Fruit fly (Drosophila melanogaster) whole organism, embryonic: ENCODE data around the gene CG33791.

Source experiments
- ATbp ChIP-seq: fragments of 200-800 bp; sonication (Bioruptor generic); optimal IDR thresholded peaks from 2 replicates; lab custom pipeline; 2017; ENCODE audit warnings: missing biosample characterization, mild to moderate bottlenecking, missing genetic modification characterization, missing genetic modification reagents
- Ada2b ChIP-seq: fragments of 200-800 bp; sonication (Bioruptor generic); IDR thresholded peaks from 2 replicates; pipeline ENCODE4 v1.3.6; 2022; ENCODE audit warnings: missing biosample characterization, missing genetic modification characterization
- Bgb ChIP-seq: fragments of 200-800 bp; sonication (Bioruptor generic); IDR thresholded peaks from 2 replicates; pipeline ENCODE4 v1.3.6; 2022; ENCODE audit warnings: missing biosample characterization, missing genetic modification characterization; ENCODE audit not compliant: partially characterized antibody
- CG10366 ChIP-seq: fragments of 200-800 bp; sonication (Bioruptor generic); IDR thresholded peaks from 2 replicates; pipeline ENCODE4 v1.3.6; 2022; ENCODE audit warnings: missing biosample characterization, missing genetic modification characterization
- CG10431 ChIP-seq: fragments of 200-800 bp; sonication (Bioruptor generic); optimal IDR thresholded peaks from 3 replicates; lab custom pipeline; 2018; ENCODE audit warnings: missing biosample characterization, mild to moderate bottlenecking, missing genetic modification characterization
- CG11560 ChIP-seq: fragments of 200-800 bp; sonication (Bioruptor generic); IDR thresholded peaks from 3 replicates; pipeline ENCODE4 v1.3.6; 2022; ENCODE audit warnings: missing biosample characterization, missing genetic modification characterization
- CG12659 ChIP-seq: fragments of 200-800 bp; sonication (Bioruptor generic); optimal IDR thresholded peaks from 3 replicates; lab custom pipeline; 2017; ENCODE audit warnings: mild to moderate bottlenecking, missing biosample characterization, missing genetic modification reagents, missing genetic modification characterization
- CG13894 ChIP-seq: fragments of 200-800 bp; sonication (Bioruptor generic); optimal IDR thresholded peaks from 3 replicates; lab custom pipeline; 2018; ENCODE audit warnings: missing biosample characterization, mild to moderate bottlenecking, missing genetic modification characterization, moderate library complexity
- CG14965 ChIP-seq: fragments of 200-800 bp; sonication (Bioruptor generic); optimal IDR thresholded peaks from 2 replicates; lab custom pipeline; 2016; ENCODE audit warnings: missing biosample characterization, missing genetic modification characterization, borderline replicate concordance
- CG15011 ChIP-seq: fragments of 200-800 bp; sonication (Bioruptor generic); optimal IDR thresholded peaks from 3 replicates; lab custom pipeline; 2018; ENCODE audit warnings: missing biosample characterization, mild to moderate bottlenecking, missing genetic modification characterization
- CG15514 ChIP-seq: fragments of 200-800 bp; sonication (Bioruptor generic); optimal IDR thresholded peaks from 3 replicates; lab custom pipeline; 2017; ENCODE audit warnings: missing biosample characterization, missing genetic modification characterization, mild to moderate bottlenecking, moderate library complexity, missing genetic modification reagents
- CG17612 ChIP-seq: fragments of 200-800 bp; sonication (Bioruptor generic); IDR thresholded peaks from 2 replicates; pipeline ENCODE4 v1.3.6; 2022; ENCODE audit warnings: missing biosample characterization, missing genetic modification characterization
- CG17829 ChIP-seq: fragments of 200-800 bp; optimal IDR thresholded peaks from 2 replicates; lab custom pipeline; 2019; ENCODE audit warnings: missing biosample characterization, mild to moderate bottlenecking, missing genetic modification characterization, moderate library complexity
- CG17912 ChIP-seq: fragments of 200-800 bp; sonication (Bioruptor generic); optimal IDR thresholded peaks from 2 replicates; lab custom pipeline; 2018; ENCODE audit warnings: missing biosample characterization, mild to moderate bottlenecking, missing genetic modification characterization
- CG18619 ChIP-seq: fragments of 200-800 bp; sonication (Bioruptor generic); optimal IDR thresholded peaks from 3 replicates; lab custom pipeline; 2017; ENCODE audit warnings: missing biosample characterization, mild to moderate bottlenecking, missing genetic modification characterization
- CG2120 ChIP-seq: fragments of 200-800 bp; sonication (Bioruptor generic); optimal IDR thresholded peaks from 3 replicates; lab custom pipeline; 2016; ENCODE audit warnings: missing biosample characterization, missing genetic modification characterization
- CG32767 ChIP-seq: fragments of 200-800 bp; sonication (Bioruptor generic); IDR thresholded peaks from 2 replicates; pipeline ENCODE4 v1.3.6; 2022; ENCODE audit warnings: missing biosample characterization, missing genetic modification characterization
- CG3847 ChIP-seq: fragments of 200-800 bp; sonication (Bioruptor generic); IDR thresholded peaks from 2 replicates; pipeline ENCODE4 v1.3.6; 2022; ENCODE audit warnings: missing biosample characterization, missing genetic modification characterization
- CG7963 ChIP-seq: fragments of 200-800 bp; sonication (Bioruptor generic); IDR thresholded peaks from 3 replicates; pipeline ENCODE4 v1.3.6; 2022; ENCODE audit warnings: missing biosample characterization, missing genetic modification characterization; ENCODE audit not compliant: partially characterized antibody
- CG9932 ChIP-seq: fragments of 200-800 bp; sonication (Bioruptor generic); IDR thresholded peaks from 2 replicates; pipeline ENCODE4 v1.3.6; 2022; ENCODE audit warnings: missing biosample characterization, missing genetic modification characterization
- D19B ChIP-seq: fragments of 200-800 bp; sonication (Bioruptor generic); optimal IDR thresholded peaks from 2 replicates; lab custom pipeline; 2017; ENCODE audit warnings: missing biosample characterization, mild to moderate bottlenecking, missing genetic modification characterization
- Deaf1 ChIP-seq: fragments of 200-800 bp; optimal IDR thresholded peaks from 3 replicates; lab custom pipeline; 2019; ENCODE audit warnings: missing biosample characterization, mild to moderate bottlenecking, missing genetic modification characterization, moderate library complexity
- ERR ChIP-seq: fragments of 200-800 bp; sonication (Bioruptor generic); optimal IDR thresholded peaks from 2 replicates; lab custom pipeline; 2016; ENCODE audit warnings: missing biosample characterization, missing genetic modification characterization
- H15 ChIP-seq: fragments of 200-800 bp; sonication (Bioruptor generic); IDR thresholded peaks from 3 replicates; pipeline ENCODE4 v1.3.6; 2022; ENCODE audit warnings: missing biosample characterization, missing genetic modification characterization
- Hey ChIP-seq: fragments of 200-800 bp; sonication (Bioruptor generic); optimal IDR thresholded peaks from 3 replicates; lab custom pipeline; 2018; ENCODE audit warnings: missing biosample characterization, mild to moderate bottlenecking, missing genetic modification characterization
- Hr51 ChIP-seq, 2 experiments: fragments of 200-800 bp; sonication (Bioruptor generic); optimal IDR thresholded peaks; 2 replicates in 1 of 2; 3 replicates in 1 of 2; lab custom pipeline; 2016 to 2018; ENCODE audit warnings: missing biosample characterization in 2 of 2, missing genetic modification characterization in 2 of 2, mild to moderate bottlenecking in 1 of 2, moderate library complexity in 1 of 2
- Mrtf ChIP-seq: fragments of 200-800 bp; sonication (Bioruptor generic); IDR thresholded peaks from 3 replicates; pipeline ENCODE4 v1.3.6; 2022; ENCODE audit warnings: missing biosample characterization, missing genetic modification characterization
- Ravus ChIP-seq: fragments of 200-800 bp; sonication (Bioruptor generic); IDR thresholded peaks from 2 replicates; pipeline ENCODE4 v1.3.6; 2022; ENCODE audit warnings: missing biosample characterization, missing genetic modification characterization
- Sin3A ChIP-seq: fragments of >200 bp; optimal IDR thresholded peaks from 2 replicates; lab custom pipeline; 2018
- Sox102F ChIP-seq: fragments of 200-800 bp; sonication (Bioruptor generic); optimal IDR thresholded peaks from 2 replicates; lab custom pipeline; 2018; ENCODE audit warnings: missing biosample characterization, mild to moderate bottlenecking, missing genetic modification characterization, moderate library complexity
- Ssrp ChIP-seq: fragments of 200-800 bp; sonication (Bioruptor generic); optimal IDR thresholded peaks from 2 replicates; lab custom pipeline; 2018; ENCODE audit warnings: missing biosample characterization, mild to moderate bottlenecking, missing genetic modification characterization, moderate library complexity
- cato ChIP-seq: fragments of 200-800 bp; sonication (Bioruptor generic); optimal IDR thresholded peaks from 2 replicates; lab custom pipeline; 2016; ENCODE audit warnings: missing biosample characterization, missing genetic modification characterization, borderline replicate concordance
- chif ChIP-seq, 2 experiments: fragments of 200-800 bp; sonication (Bioruptor generic); optimal IDR thresholded peaks; 3 replicates each; lab custom pipeline; 2016; ENCODE audit warnings: missing biosample characterization in 2 of 2, missing genetic modification characterization in 2 of 2
- ci ChIP-seq: fragments of 200-800 bp; sonication (Bioruptor generic); IDR thresholded peaks from 3 replicates; pipeline ENCODE4 v1.3.6; 2022; ENCODE audit warnings: missing biosample characterization, missing genetic modification characterization
- crp ChIP-seq, 2 experiments: fragments of 200-800 bp; sonication (Bioruptor generic); optimal IDR thresholded peaks; 2 replicates in 1 of 2; 3 replicates in 1 of 2; lab custom pipeline; 2017; ENCODE audit warnings: missing biosample characterization in 2 of 2, missing genetic modification characterization in 2 of 2, mild to moderate bottlenecking in 1 of 2, moderate library complexity in 1 of 2
- cwo ChIP-seq: fragments of 200-800 bp; sonication (Bioruptor generic); optimal IDR thresholded peaks from 3 replicates; lab custom pipeline; 2017; ENCODE audit warnings: missing biosample characterization, missing genetic modification characterization, mild to moderate bottlenecking, moderate library complexity, missing genetic modification reagents
- fu2 ChIP-seq: fragments of 200-800 bp; sonication (Bioruptor generic); optimal IDR thresholded peaks from 2 replicates; lab custom pipeline; 2016; ENCODE audit warnings: missing biosample characterization, missing genetic modification characterization
- gem ChIP-seq: fragments of 200-800 bp; sonication (Bioruptor generic); optimal IDR thresholded peaks from 2 replicates; lab custom pipeline; 2019; ENCODE audit warnings: missing biosample characterization, mild to moderate bottlenecking, missing genetic modification characterization, moderate library complexity
- ken ChIP-seq: fragments of 200-800 bp; sonication (Bioruptor generic); IDR thresholded peaks from 3 replicates; pipeline ENCODE4 v1.3.6; 2022; ENCODE audit warnings: missing biosample characterization, missing genetic modification characterization
- mam ChIP-seq: fragments of 200-800 bp; sonication (Bioruptor generic); optimal IDR thresholded peaks from 3 replicates; lab custom pipeline; 2016; ENCODE audit warnings: missing biosample characterization, missing genetic modification characterization
- nerfin-2 ChIP-seq: fragments of 200-800 bp; sonication (Bioruptor generic); IDR thresholded peaks from 2 replicates; pipeline ENCODE4 v1.3.6; 2022; ENCODE audit warnings: missing biosample characterization, missing genetic modification characterization; ENCODE audit not compliant: partially characterized antibody
- oc ChIP-seq: fragments of 200-800 bp; sonication (Bioruptor generic); optimal IDR thresholded peaks from 2 replicates; lab custom pipeline; 2018; ENCODE audit warnings: missing biosample characterization, mild to moderate bottlenecking, missing genetic modification characterization, moderate library complexity
- otp ChIP-seq: fragments of 200-800 bp; sonication (Bioruptor generic); IDR thresholded peaks from 3 replicates; pipeline ENCODE4, ENCODE4 v1.3.6; 2022; ENCODE audit warnings: missing biosample characterization, missing genetic modification characterization
- prd ChIP-seq, 3 experiments: fragments of >200 bp in 2 of 3; fragments of 200-800 bp in 1 of 3; sonication (Bioruptor generic) in 1 of 3; optimal IDR thresholded peaks in 2 of 3; IDR thresholded peaks in 1 of 3; 2 replicates in 2 of 3; 3 replicates in 1 of 3; pipeline versions ENCODE4 v1.3.6 to Lab custom; 2017 to 2022; ENCODE audit warnings: missing biosample characterization in 1 of 3, missing genetic modification characterization in 1 of 3
- pzg ChIP-seq: fragments of 200-800 bp; sonication (Bioruptor generic); optimal IDR thresholded peaks from 3 replicates; lab custom pipeline; 2018; ENCODE audit warnings: missing biosample characterization, mild to moderate bottlenecking, missing genetic modification characterization, moderate library complexity
- scrt ChIP-seq: fragments of 200-800 bp; sonication (Bioruptor generic); optimal IDR thresholded peaks from 2 replicates; lab custom pipeline; 2018; ENCODE audit warnings: missing biosample characterization, mild to moderate bottlenecking, missing genetic modification characterization, moderate library complexity
- stwl ChIP-seq: fragments of 200-800 bp; sonication (Bioruptor generic); optimal IDR thresholded peaks from 3 replicates; lab custom pipeline; 2018; ENCODE audit warnings: missing biosample characterization, mild to moderate bottlenecking, missing genetic modification characterization, moderate library complexity
- tx ChIP-seq: fragments of 200-800 bp; sonication (Bioruptor generic); optimal IDR thresholded peaks from 2 replicates; lab custom pipeline; 2016; ENCODE audit warnings: missing biosample characterization, missing genetic modification characterization

The CG33791 gene

dm6 chr3L:1629064-1629777 lies 26.5 kb downstream of the CG33791 start, which contains the start of gene GC (continued):
- TF ChIP-seq tx (no peak), ATbp (no peak), mam (no peak), CG12659 (peak; percentile 17), ci (GFP tag; lab: Robert Waterston, UW) (peak; percentile 39; the same call in 1 of the 3 replicates), prd (optimal IDR thresholded peaks at IDR 0.05; lab: Kevin White, UChicago) (no peak), prd (GFP tag; IDR thresholded peaks at IDR 0.05; lab: Robert Waterston, UW) (0 out of 3 replicates have a peak, but pooled peaks have one; percentile 21), CG17912 (GFP tag; lab: Kevin White, UChicago) (no peak), CG15011 (GFP tag; lab: Kevin White, UChicago) (no peak), CG17612 (GFP tag; lab: Robert Waterston, UW) (no peak), Deaf1 (peak; percentile 40), Ada2b (no peak), Ssrp (tag; lab: Kevin White, UChicago) (no peak), Hr51 (GFP tag; optimal IDR thresholded peaks at IDR 0.05; lab: Kevin White, UChicago) (peak in 1 of 2 experiments; percentile 15), CG9932 (GFP tag; lab: Robert Waterston, UW) (peak; percentile 53), CG3847 (GFP tag; lab: Robert Waterston, UW) (0 out of 2 replicates have a peak, but pooled peaks have one; percentile 4), ERR (no peak), CG15514 (GFP tag; lab: Kevin White, UChicago) (peak; percentile 5), fu2 (GFP tag; lab: Kevin White, UChicago) (no peak), CG10431 (GFP tag; lab: Kevin White, UChicago) (no peak), CG13894 (tag; lab: Kevin White, UChicago) (no peak), Mrtf (GFP tag; lab: Robert Waterston, UW) (0 out of 3 replicates have a peak, but pooled peaks have one; percentile 21), pzg (peak; percentile 4), CG32767 (GFP tag; lab: Robert Waterston, UW) (no peak), cato (no peak), CG10366 (GFP tag; lab: Robert Waterston, UW) (peak; percentile 24), gem (tag; lab: Kevin White, UChicago) (no peak), D19B (GFP tag; lab: Kevin White, UChicago) (peak; percentile 60), crp (GFP tag; optimal IDR thresholded peaks at IDR 0.05; lab: Kevin White, UChicago) (no peak), oc (tag; lab: Kevin White, UChicago) (no peak), otp (no peak), Hey (tag; lab: Kevin White, UChicago) (no peak), stwl (tag; lab: Kevin White, UChicago) (no peak), ken (GFP tag; lab: Robert Waterston, UW) (0 out of 3 replicates have a peak, but pooled peaks have one; percentile 22), chif (GFP tag; optimal IDR thresholded peaks at IDR 0.05; lab: Kevin White, UChicago) (no peak), CG17829 (tag; lab: Kevin White, UChicago) (no peak), CG18619 (no peak), CG14965 (GFP tag; lab: Kevin White, UChicago) (no peak), Sox102F (GFP tag; lab: Kevin White, UChicago) (peak; percentile 26), CG2120 (GFP tag; lab: Kevin White, UChicago) (peak; percentile 69), nerfin-2 (GFP tag; lab: Robert Waterston, UW) (no peak), Bgb (GFP tag; lab: Robert Waterston, UW) (peak; percentile 37; the same call in 1 of the 2 replicates), Sin3A (lab: Kevin White, UChicago) (no peak), scrt (GFP tag; lab: Kevin White, UChicago) (peak; percentile 97), Ravus (GFP tag; lab: Robert Waterston, UW) (no peak), H15 (GFP tag; lab: Robert Waterston, UW) (no peak), cwo (GFP tag; lab: Kevin White, UChicago) (no peak), CG11560 (no peak), CG7963 (no peak)
